Fruit fly (Drosophila melanogaster): Measurements from ENCODE around the gene PIP4K.

DNA sequence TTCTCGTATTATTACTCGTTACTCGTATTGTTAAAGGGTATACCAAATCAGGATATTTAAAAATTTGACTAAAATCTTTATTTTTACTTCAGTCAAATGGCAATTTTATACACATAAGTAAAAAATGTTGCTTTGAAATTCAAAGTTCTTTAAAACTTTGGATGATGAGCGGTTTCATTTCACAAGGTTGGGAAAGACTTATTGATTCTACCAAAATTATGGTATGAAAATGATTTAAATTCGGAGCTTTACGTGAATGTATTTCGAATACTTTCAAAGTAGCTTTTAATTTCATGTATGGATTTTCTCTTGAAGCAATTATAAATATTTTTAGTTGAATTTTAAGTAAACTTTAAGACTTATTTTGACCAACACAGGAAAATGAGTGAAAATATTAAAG is 49.5 kb downstream of the PIP4K start, which contains the start of gene Kif3C:
- no peak for TF ChIP-seq fru (GFP tag; optimal IDR thresholded peaks at IDR 0.05)
- TF ChIP-seq pan (optimal IDR thresholded peaks at IDR 0.05): no peak
- TF ChIP-seq dsf (GFP tag; optimal IDR thresholded peaks at IDR 0.05; ENCODE audit: borderline replicate concordance): no peak
